Worm (Caenorhabditis elegans): ENCODE measurements around the gene D1014.13.

The D1014.13 gene

DNA sequence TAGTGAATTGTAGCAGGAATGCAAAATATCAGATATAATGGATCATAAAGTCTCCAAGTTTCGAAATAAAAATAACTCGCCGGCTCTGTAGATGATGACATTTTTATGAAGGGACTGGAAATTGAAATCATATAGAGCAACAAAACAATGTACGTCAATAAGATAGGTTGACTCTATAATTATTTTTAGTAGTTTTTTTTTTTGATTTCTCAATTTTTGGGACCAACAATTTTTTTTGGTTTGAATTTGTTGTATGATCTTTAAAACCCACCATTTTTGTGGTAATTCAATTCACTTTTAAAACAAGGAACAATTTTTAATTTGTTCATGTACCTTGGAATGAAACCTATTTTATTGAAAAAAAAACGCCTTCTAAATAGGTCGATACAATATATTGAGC lies 44.6 kb downstream of the D1014.13 start, which contains the start of gene F20D6.12:
Gene F20D6.12 (minus strand): TSS at position 101 of the 400 bp plus-strand sequence.
- TF ChIP-seq aptf-3 (GFP tag; IDR thresholded peaks at IDR 0.05) (no peak), ztf-28 (GFP tag; IDR thresholded peaks at IDR 0.05) (no peak), chd-7 (tag; optimal IDR thresholded peaks at IDR 0.05) (no peak), rcor-1 (GFP tag; IDR thresholded peaks at IDR 0.05) (no peak), C06A6.2 (GFP tag; conservative IDR thresholded peaks at IDR 0.05) (no peak), hmg-20 (GFP tag; IDR thresholded peaks at IDR 0.05) (no peak), lsl-1 (GFP tag; optimal IDR thresholded peaks at IDR 0.05) (no peak), madf-10 (tag; optimal IDR thresholded peaks at IDR 0.05) (no peak), pha-4 (tag; optimal IDR thresholded peaks at IDR 0.05) (no peak), let-607 (tag; optimal IDR thresholded peaks at IDR 0.05) (no peak), lag-1 (GFP tag; IDR thresholded peaks at IDR 0.05) (no peak), nfya-2 (GFP tag; IDR thresholded peaks at IDR 0.05) (no peak), madf-6 (GFP tag; IDR thresholded peaks at IDR 0.05) (no peak)

DNA sequence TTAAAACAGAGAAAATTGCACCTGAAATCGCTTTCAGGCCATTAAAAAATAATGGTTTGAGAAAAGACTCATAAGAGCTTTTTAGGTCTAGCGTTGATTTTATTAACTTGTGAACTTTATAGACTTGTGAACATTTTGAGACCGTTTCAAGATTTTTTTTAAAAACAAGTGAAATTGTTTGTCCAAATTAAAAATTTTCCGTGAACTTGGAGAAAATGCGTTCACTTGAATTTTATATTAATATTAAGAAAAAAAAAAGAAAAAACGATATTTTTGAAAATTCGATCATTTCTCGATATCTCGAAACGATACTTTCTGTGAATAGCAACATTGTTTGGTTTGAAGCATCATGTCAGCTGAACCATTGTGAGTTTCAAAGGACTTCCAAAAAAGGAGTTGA lies 45.0 kb downstream of the D1014.13 start, which contains the start of gene F20D6.1:
Gene F20D6.1 (plus strand): TSS at position 301 of the 400 bp plus-strand sequence.
- no peak for TF ChIP-seq aptf-2 (GFP tag; conservative IDR thresholded peaks at IDR 0.05)
- TF ChIP-seq sptf-2 (GFP tag; optimal IDR thresholded peaks at IDR 0.05), result no peak
- no peak for TF ChIP-seq madf-10 (tag; optimal IDR thresholded peaks at IDR 0.05)
- TF ChIP-seq K11D2.4 (GFP tag; IDR thresholded peaks at IDR 0.05), result no peak
- no peak for TF ChIP-seq F49E8.2 (tag; optimal IDR thresholded peaks at IDR 0.05; ENCODE audit: insufficient read depth)
- no peak for TF ChIP-seq mcd-1 (GFP tag; IDR thresholded peaks at IDR 0.05)
- no peak for TF ChIP-seq zfh-2 (GFP tag; conservative IDR thresholded peaks at IDR 0.05)
- TF ChIP-seq F37B4.10 (GFP tag; IDR thresholded peaks at IDR 0.05), result no peak
- TF ChIP-seq ztf-26 (tag; optimal IDR thresholded peaks at IDR 0.05), result no peak
- no peak for TF ChIP-seq F57C9.4 (tag; optimal IDR thresholded peaks at IDR 0.05)
- TF ChIP-seq ceh-40 (GFP tag; IDR thresholded peaks at IDR 0.05), result no peak
- TF ChIP-seq Y67H2A.10 (GFP tag; conservative IDR thresholded peaks at IDR 0.05), result no peak
- TF ChIP-seq C06A6.2 (GFP tag; conservative IDR thresholded peaks at IDR 0.05), result no peak
- TF ChIP-seq dpff-1 (tag; optimal IDR thresholded peaks at IDR 0.05), result no peak

DNA sequence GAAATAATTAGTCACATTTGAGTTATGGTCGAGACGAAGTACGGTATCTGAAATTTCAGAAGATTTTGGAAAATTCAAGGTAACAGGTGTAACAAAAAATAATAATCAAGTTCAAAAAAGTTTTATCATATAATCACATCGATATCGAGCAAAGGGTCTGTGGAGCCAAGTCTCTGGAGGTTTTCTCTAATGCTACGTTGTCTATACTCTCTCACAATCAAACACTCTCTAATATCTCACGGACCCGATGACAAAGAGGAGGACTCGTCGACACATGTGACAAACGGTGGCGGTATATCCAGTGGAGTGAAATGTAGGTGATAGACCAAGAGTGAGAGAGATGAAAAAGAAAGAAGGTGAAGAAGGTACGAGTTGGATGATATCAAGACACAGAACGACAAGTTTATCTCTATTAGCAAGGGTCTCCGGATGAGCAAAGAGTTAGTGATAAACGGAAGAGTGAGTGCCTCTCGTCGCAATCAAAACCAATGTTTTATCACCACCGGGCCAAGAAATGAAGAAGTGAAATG lies 50.5 kb downstream of the D1014.13 start, which contains the start of gene F20D6.10:
Gene F20D6.10 (minus strand): TSS at position 51 of the 530 bp plus-strand sequence.
- TF ChIP-seq ztf-25 (GFP tag; IDR thresholded peaks at IDR 0.05) (no peak), rcor-1 (GFP tag; IDR thresholded peaks at IDR 0.05) (no peak), madf-10 (tag; optimal IDR thresholded peaks at IDR 0.05) (no peak), rpc-1 (optimal IDR thresholded peaks at IDR 0.05) (no peak), rpc-1 (tag; optimal IDR thresholded peaks at IDR 0.05) (no peak), tlf-1 (GFP tag; optimal IDR thresholded peaks at IDR 0.05) (no peak), chd-7 (tag; optimal IDR thresholded peaks at IDR 0.05) (no peak), fkh-3 (tag; optimal IDR thresholded peaks at IDR 0.05) (no peak), nhr-179 (tag; optimal IDR thresholded peaks at IDR 0.05) (no peak), ztf-6 (GFP tag; IDR thresholded peaks at IDR 0.05) (no peak), attf-6 (GFP tag; IDR thresholded peaks at IDR 0.05) (no peak), lir-1 (GFP tag; conservative IDR thresholded peaks at IDR 0.05) (no peak), F10E7.11 (tag; optimal IDR thresholded peaks at IDR 0.05) (no peak), snpc-3.4 (tag; optimal IDR thresholded peaks at IDR 0.05) (no peak), ama-1 (optimal IDR thresholded peaks at IDR 0.05) (no peak), ama-1 (GFP tag; optimal IDR thresholded peaks at IDR 0.05) (no peak), D2030.7 (GFP tag; IDR thresholded peaks at IDR 0.05) (no peak), him-1 (tag; optimal IDR thresholded peaks at IDR 0.05) (no peak), nfya-1 (tag; optimal IDR thresholded peaks at IDR 0.05; ENCODE audit: borderline replicate concordance, insufficient read depth) (no peak), C17E4.6 (GFP tag; IDR thresholded peaks at IDR 0.05) (no peak), unc-130 (GFP tag; optimal IDR thresholded peaks at IDR 0.05) (no peak)
